Worm (Caenorhabditis elegans): ENCODE measurements around the gene ZK262.8.

ZK262.8 gene

ce11 chrV:18473415-18473814 is 35.2 kb downstream of the ZK262.8 start, which contains the start of gene srh-182:
srh-182 (minus strand) TSS chrV:18473515.
- no peak for TF ChIP-seq F55B11.4 (tag; optimal IDR thresholded peaks at IDR 0.05; ENCODE audit: borderline replicate concordance, insufficient read depth)

- TF ChIP-seq ets-4 (GFP tag; optimal IDR thresholded peaks at IDR 0.05) (no peak), egl-18 (GFP tag; IDR thresholded peaks at IDR 0.05) (no peak), lir-1 (GFP tag; conservative IDR thresholded peaks at IDR 0.05) (no peak), Y67H2A.10 (GFP tag; conservative IDR thresholded peaks at IDR 0.05) (no peak), ceh-100 (GFP tag; IDR thresholded peaks at IDR 0.05) (no peak), rpc-1 (optimal IDR thresholded peaks at IDR 0.05) (no peak), rpc-1 (tag; optimal IDR thresholded peaks at IDR 0.05) (no peak), hmg-20 (GFP tag; IDR thresholded peaks at IDR 0.05) (no peak)
These were observed 36.0 kb downstream of the ZK262.8 start, which contains the start of gene srh-181 for ce11 chrV:18474223-18474622. srh-181 (plus strand) TSS chrV:18474523.

- TF ChIP-seq Y67H2A.10 (GFP tag; conservative IDR thresholded peaks at IDR 0.05): no peak
- TF ChIP-seq F23B12.7 (tag; optimal IDR thresholded peaks at IDR 0.05; ENCODE audit: insufficient read depth): no peak
- TF ChIP-seq akir-1 (GFP tag; optimal IDR thresholded peaks at IDR 0.05): no peak
- TF ChIP-seq ztf-25 (GFP tag; IDR thresholded peaks at IDR 0.05): no peak
These were observed 37.9 kb downstream of the ZK262.8 start, which contains the start of gene srh-179 for ce11 chrV:18476090-18476489. srh-179 (plus strand) TSS chrV:18476390.

- TF ChIP-seq madf-8 (GFP tag; conservative IDR thresholded peaks at IDR 0.05) (no peak), aptf-2 (GFP tag; conservative IDR thresholded peaks at IDR 0.05) (no peak), ZK185.1 (tag; optimal IDR thresholded peaks at IDR 0.05; ENCODE audit: poor library complexity, severe bottlenecking) (no peak), ccch-3 (GFP tag; optimal IDR thresholded peaks at IDR 0.05) (no peak), ceh-40 (GFP tag; IDR thresholded peaks at IDR 0.05) (no peak), F23B12.7 (tag; optimal IDR thresholded peaks at IDR 0.05; ENCODE audit: insufficient read depth) (no peak), ceh-27 (GFP tag; optimal IDR thresholded peaks at IDR 0.05) (no peak), K11D2.4 (GFP tag; IDR thresholded peaks at IDR 0.05) (no peak), tbx-9 (tag; optimal IDR thresholded peaks at IDR 0.05; ENCODE audit: borderline replicate concordance) (no peak), ztf-28 (GFP tag; IDR thresholded peaks at IDR 0.05) (no peak), lin-26 (GFP tag; IDR thresholded peaks at IDR 0.05) (no peak), snpc-4 (GFP tag; optimal IDR thresholded peaks at IDR 0.05) (no peak), snpc-4 (tag; optimal IDR thresholded peaks at IDR 0.05) (no peak), egrh-3 (GFP tag; IDR thresholded peaks at IDR 0.05) (no peak), F57A8.1 (GFP tag; optimal IDR thresholded peaks at IDR 0.05) (no peak), tbp1 (GFP tag; optimal IDR thresholded peaks at IDR 0.05) (no peak), hlh-12 (tag; optimal IDR thresholded peaks at IDR 0.05) (no peak)
These were observed 42.0 kb downstream of the ZK262.8 start, which contains the start of gene srh-178 for ce11 chrV:18480231-18480630. srh-178 (minus strand) TSS chrV:18480331.

- no peak for TF ChIP-seq T26A5.8 (tag; optimal IDR thresholded peaks at IDR 0.05)
- no peak for TF ChIP-seq snpc-3.4 (tag; optimal IDR thresholded peaks at IDR 0.05)
- no peak for TF ChIP-seq F23B12.7 (tag; optimal IDR thresholded peaks at IDR 0.05; ENCODE audit: insufficient read depth)
- no peak for TF ChIP-seq nfya-1 (tag; optimal IDR thresholded peaks at IDR 0.05; ENCODE audit: borderline replicate concordance, insufficient read depth)
- no peak for TF ChIP-seq dox-1 (GFP tag; IDR thresholded peaks at IDR 0.05)
These were observed 49.0 kb downstream of the ZK262.8 start, which contains the start of gene Y51A2D.18 for ce11 chrV:18487158-18487557. Y51A2D.18 (minus strand) TSS chrV:18487258.

Data from whole organism, young adult.